Worm (Caenorhabditis elegans) whole organism, L4 larva: Measurements from ENCODE around the gene nstp-2.

Experiments
- D1046.2 ChIP-seq: fragments of 200-800 bp; sonication (Bioruptor generic); IDR thresholded peaks from 2 replicates; pipeline ENCODE4 v1.3.6; 2022; ENCODE audit warnings: missing genetic modification characterization, missing compliant biosample characterization
- F37D6.2 ChIP-seq: sonication (generic microtip); optimal IDR thresholded peaks from 2 replicates; lab custom pipeline; 2016; ENCODE audit warnings: mild to moderate bottlenecking, missing genetic modification characterization, missing compliant biosample characterization
- F44E2.7 ChIP-seq: fragments of 200-800 bp; sonication (Bioruptor generic); IDR thresholded peaks from 2 replicates; pipeline ENCODE4 v2.1.2; 2022; ENCODE audit warnings: missing genetic modification characterization, missing compliant biosample characterization
- F49E8.2 ChIP-seq: sonication (generic microtip); optimal IDR thresholded peaks from 2 replicates; lab custom pipeline; 2016; ENCODE audit warnings: missing compliant biosample characterization, mild to moderate bottlenecking, missing genetic modification characterization, borderline replicate concordance
- R02D3.7 ChIP-seq: fragments of 150-350 bp; sonication (generic microtip); optimal IDR thresholded peaks from 3 replicates; lab custom pipeline; 2014; ENCODE audit warnings: missing biosample characterization, missing genetic modification characterization
- Y105C5A.15 ChIP-seq: fragments of 200-800 bp; sonication (Bioruptor generic); IDR thresholded peaks from 2 replicates; pipeline ENCODE4 v1.3.6; 2022; ENCODE audit warnings: missing genetic modification characterization, missing compliant biosample characterization
- Y48G9A.11 ChIP-seq: fragments of 200-800 bp; sonication (Bioruptor generic); IDR thresholded peaks from 2 replicates; pipeline ENCODE4 v1.3.6; 2022; ENCODE audit warnings: missing genetic modification reagents, missing genetic modification characterization, missing compliant biosample characterization
- Y5F2A.4 ChIP-seq: fragments of 200-800 bp; sonication (Bioruptor generic); optimal IDR thresholded peaks from 2 replicates; lab custom pipeline; 2018; ENCODE audit warnings: mild to moderate bottlenecking, missing genetic modification characterization, missing compliant biosample characterization
- ZK337.2 ChIP-seq: fragments of 200-800 bp; sonication (Bioruptor generic); IDR thresholded peaks from 2 replicates; pipeline ENCODE4 v1.3.6; 2022; ENCODE audit warnings: missing genetic modification reagents, missing genetic modification characterization, missing compliant biosample characterization
- ZK546.5 ChIP-seq, 2 experiments: sonication (generic microtip); optimal IDR thresholded peaks; 2 replicates each; lab custom pipeline; 2017; ENCODE audit warnings: missing biosample characterization in 2 of 2, missing genetic modification characterization in 2 of 2
- ama-1 ChIP-seq: fragments of 150-350 bp; optimal IDR thresholded peaks from 2 replicates; lab custom pipeline; 2014; ENCODE audit warnings: inconsistent platforms, mixed read lengths
- ceh-20 ChIP-seq: fragments of 200-800 bp; sonication (Bioruptor generic); IDR thresholded peaks from 2 replicates; pipeline ENCODE4 v1.3.6; 2022; ENCODE audit warnings: missing genetic modification reagents, missing genetic modification characterization, missing compliant biosample characterization
- ceh-32 ChIP-seq: sonication (generic microtip); optimal IDR thresholded peaks from 2 replicates; lab custom pipeline; 2016; ENCODE audit warnings: mild to moderate bottlenecking, missing genetic modification characterization, missing compliant biosample characterization; ENCODE audit not compliant: poor library complexity
- ceh-62 ChIP-seq: sonication (generic microtip); optimal IDR thresholded peaks from 2 replicates; lab custom pipeline; 2017; ENCODE audit warnings: missing biosample characterization, missing genetic modification characterization
- ceh-82 ChIP-seq: sonication (generic microtip); optimal IDR thresholded peaks from 2 replicates; lab custom pipeline; 2017; ENCODE audit warnings: missing biosample characterization, missing genetic modification characterization
- ces-1 ChIP-seq: fragments of 150-350 bp; sonication (generic microtip); optimal IDR thresholded peaks from 4 replicates; lab custom pipeline; 2014; ENCODE audit warnings: missing biosample characterization, missing genetic modification reagents, missing genetic modification characterization
- cey-2 ChIP-seq: sonication (generic microtip); optimal IDR thresholded peaks from 3 replicates; lab custom pipeline; 2017; ENCODE audit warnings: missing genetic modification characterization, mild to moderate bottlenecking, missing compliant biosample characterization, antibody characterized with exemption, borderline replicate concordance; ENCODE audit not compliant: insufficient read depth
- daf-12 ChIP-seq: fragments of 150-350 bp; optimal IDR thresholded peaks from 2 replicates; lab custom pipeline; 2014; ENCODE audit warnings: missing biosample characterization, missing genetic modification reagents, missing genetic modification characterization
- daf-16 ChIP-seq, 3 experiments: sonication (generic microtip); optimal IDR thresholded peaks; 2 replicates each; lab custom pipeline; 2016 to 2017; ENCODE audit warnings: missing genetic modification characterization in 3 of 3, missing genetic modification reagents in 3 of 3, mild to moderate bottlenecking in 2 of 3, missing compliant biosample characterization in 2 of 3, missing biosample characterization in 1 of 3, moderate library complexity in 1 of 3
- daf-19 ChIP-seq: fragments of 200-800 bp; sonication (Bioruptor generic); conservative IDR thresholded peaks from 2 replicates; pipeline ENCODE4 v1.3.6; 2022; ENCODE audit warnings: missing genetic modification characterization, missing compliant biosample characterization
- daf-8 ChIP-seq: fragments of 200-800 bp; sonication (Bioruptor generic); IDR thresholded peaks from 2 replicates; pipeline ENCODE4 v1.3.6; 2022; ENCODE audit warnings: missing genetic modification characterization, missing compliant biosample characterization
- dmd-9 ChIP-seq: fragments of 200-800 bp; sonication (Bioruptor generic); IDR thresholded peaks from 2 replicates; pipeline ENCODE4 v1.3.6; 2022; ENCODE audit warnings: missing genetic modification reagents, missing genetic modification characterization, missing compliant biosample characterization
- duxl-1 ChIP-seq: sonication (generic microtip); optimal IDR thresholded peaks from 2 replicates; lab custom pipeline; 2016; ENCODE audit warnings: mild to moderate bottlenecking, missing genetic modification characterization, moderate library complexity, missing compliant biosample characterization; ENCODE audit not compliant: poor library complexity
- dve-1 ChIP-seq: sonication (generic microtip); optimal IDR thresholded peaks from 2 replicates; lab custom pipeline; 2017; ENCODE audit warnings: antibody characterized with exemption, mild to moderate bottlenecking, missing genetic modification characterization, missing compliant biosample characterization; ENCODE audit not compliant: insufficient read depth
- egl-27 ChIP-seq: sonication (generic microtip); optimal IDR thresholded peaks from 3 replicates; lab custom pipeline; 2017; ENCODE audit warnings: missing biosample characterization, missing genetic modification reagents, missing genetic modification characterization
- egl-43 ChIP-seq: fragments of 200-800 bp; sonication (Bioruptor generic); IDR thresholded peaks from 2 replicates; pipeline ENCODE4 v1.3.6; 2022; ENCODE audit warnings: missing genetic modification reagents, missing genetic modification characterization, missing compliant biosample characterization
- fkh-10 ChIP-seq: fragments of 150-350 bp; optimal IDR thresholded peaks from 2 replicates; lab custom pipeline; 2014; ENCODE audit warnings: missing biosample characterization, missing genetic modification reagents, missing genetic modification characterization
- fos-1 ChIP-seq: fragments of 150-350 bp; optimal IDR thresholded peaks from 2 replicates; lab custom pipeline; 2014; ENCODE audit warnings: missing biosample characterization, missing genetic modification characterization
- gei-8 ChIP-seq: fragments of 200-800 bp; sonication (Bioruptor generic); optimal IDR thresholded peaks from 2 replicates; lab custom pipeline; 2018; ENCODE audit warnings: mild to moderate bottlenecking, missing genetic modification characterization, missing compliant biosample characterization
- hif-1 ChIP-seq, 2 experiments: sonication (generic microtip); optimal IDR thresholded peaks; 2 replicates each; lab custom pipeline; 2016 to 2017; ENCODE audit warnings: missing compliant biosample characterization in 2 of 2, missing genetic modification characterization in 2 of 2, missing genetic modification reagents in 2 of 2, missing genotype in 2 of 2, mild to moderate bottlenecking in 1 of 2
- hlh-11 ChIP-seq: fragments of 200-800 bp; sonication (Bioruptor generic); optimal IDR thresholded peaks from 2 replicates; lab custom pipeline; 2018; ENCODE audit warnings: mild to moderate bottlenecking, missing genetic modification characterization, missing compliant biosample characterization
- lin-15B ChIP-seq: fragments of 150-350 bp; sonication (generic microtip); optimal IDR thresholded peaks from 3 replicates; lab custom pipeline; 2014; ENCODE audit warnings: missing biosample characterization, missing genetic modification characterization
- lin-29 ChIP-seq: fragments of 200-800 bp; sonication (Bioruptor generic); IDR thresholded peaks from 2 replicates; pipeline ENCODE4 v1.3.6; 2022; ENCODE audit warnings: missing genetic modification reagents, missing genetic modification characterization, missing compliant biosample characterization
- mdt-29 ChIP-seq: fragments of 200-800 bp; sonication (Bioruptor generic); IDR thresholded peaks from 2 replicates; pipeline ENCODE4 v1.3.6; 2022; ENCODE audit warnings: missing genetic modification reagents, missing genetic modification characterization, missing compliant biosample characterization
- mxl-3 ChIP-seq: fragments of 200-800 bp; sonication (Bioruptor generic); optimal IDR thresholded peaks from 2 replicates; lab custom pipeline; 2018; ENCODE audit warnings: mild to moderate bottlenecking, missing genetic modification characterization, missing compliant biosample characterization
- nhr-111 ChIP-seq: fragments of 200-800 bp; sonication (Bioruptor generic); optimal IDR thresholded peaks from 2 replicates; lab custom pipeline; 2018; ENCODE audit warnings: mild to moderate bottlenecking, missing genetic modification characterization, missing compliant biosample characterization
- nhr-237 ChIP-seq: sonication (generic microtip); optimal IDR thresholded peaks from 2 replicates; lab custom pipeline; 2017; ENCODE audit warnings: missing biosample characterization, missing genetic modification characterization
- nhr-48 ChIP-seq: sonication (generic microtip); optimal IDR thresholded peaks from 2 replicates; lab custom pipeline; 2016; ENCODE audit warnings: mild to moderate bottlenecking, missing genetic modification characterization, missing compliant biosample characterization
- pha-4 ChIP-seq, 2 experiments: fragments of 150-350 bp in 1 of 2; fragments of 200-800 bp in 1 of 2; sonication (Bioruptor generic) in 1 of 2; IDR thresholded peaks in 1 of 2; optimal IDR thresholded peaks in 1 of 2; 2 replicates each; pipeline versions ENCODE4 v1.3.6 to Lab custom; 2014 to 2022; ENCODE audit warnings: missing genetic modification characterization in 2 of 2, missing genetic modification reagents in 2 of 2, missing biosample characterization in 1 of 2, missing compliant biosample characterization in 1 of 2
- pqm-1 ChIP-seq: sonication (generic microtip); optimal IDR thresholded peaks from 2 replicates; lab custom pipeline; 2017; ENCODE audit warnings: missing biosample characterization, missing genetic modification characterization
- rbr-2 ChIP-seq: sonication (generic microtip); optimal IDR thresholded peaks from 2 replicates; lab custom pipeline; 2016; ENCODE audit warnings: missing genotype, missing genetic modification characterization, missing compliant biosample characterization
- saeg-2 ChIP-seq: fragments of 200-800 bp; sonication (Bioruptor generic); IDR thresholded peaks from 2 replicates; pipeline ENCODE4 v1.3.6; 2022; ENCODE audit warnings: missing genetic modification reagents, missing genetic modification characterization, missing compliant biosample characterization
- skn-1 ChIP-seq: fragments of 150-350 bp; optimal IDR thresholded peaks from 2 replicates; lab custom pipeline; 2014; ENCODE audit warnings: missing biosample characterization, missing genetic modification characterization
- snpc-1.2 ChIP-seq: fragments of 200-800 bp; sonication (Bioruptor generic); IDR thresholded peaks from 2 replicates; pipeline ENCODE4 v1.3.6; 2022; ENCODE audit warnings: missing genetic modification reagents, missing genetic modification characterization, missing compliant biosample characterization
- spr-1 ChIP-seq: sonication (generic microtip); optimal IDR thresholded peaks from 2 replicates; lab custom pipeline; 2016; ENCODE audit warnings: mild to moderate bottlenecking, missing genetic modification characterization, missing compliant biosample characterization
- tag-97 ChIP-seq: fragments of 200-800 bp; sonication (Bioruptor generic); IDR thresholded peaks from 2 replicates; pipeline ENCODE4 v1.3.6; 2022; ENCODE audit warnings: missing genetic modification characterization, missing compliant biosample characterization
- zag-1 ChIP-seq: fragments of 150-350 bp; optimal IDR thresholded peaks from 2 replicates; lab custom pipeline; 2014; ENCODE audit warnings: missing biosample characterization, missing genetic modification characterization
- zip-11 ChIP-seq: fragments of 200-800 bp; sonication (Bioruptor generic); IDR thresholded peaks from 2 replicates; pipeline ENCODE4 v1.3.6; 2022; ENCODE audit warnings: missing genetic modification characterization, missing compliant biosample characterization
- zip-2 ChIP-seq: fragments of 150-350 bp; optimal IDR thresholded peaks from 2 replicates; lab custom pipeline; 2014; ENCODE audit warnings: missing biosample characterization, missing genetic modification characterization
- ztf-11 ChIP-seq: fragments of 150-350 bp; optimal IDR thresholded peaks from 2 replicates; lab custom pipeline; 2014; ENCODE audit warnings: missing biosample characterization, missing genetic modification characterization
- ztf-7 ChIP-seq: fragments of 150-350 bp; optimal IDR thresholded peaks from 2 replicates; lab custom pipeline; 2014; ENCODE audit warnings: missing biosample characterization, missing genetic modification characterization

The nstp-2 gene

ce11 chrIV:6554865-6555264, 51.1 kb downstream of the nstp-2 start (continued):
- no peak for TF ChIP-seq fos-1 (tag; lab: Kevin White, UChicago)
- peak; percentile 48 for TF ChIP-seq ztf-7 (tag; lab: Kevin White, UChicago)
- no peak for TF ChIP-seq ZK337.2 (GFP tag; lab: Robert Waterston, UW)
- no peak for TF ChIP-seq snpc-1.2
- TF ChIP-seq cey-2 = no peak
- TF ChIP-seq dmd-9 (GFP tag; lab: Robert Waterston, UW) = no peak
- no peak for TF ChIP-seq F44E2.7 (GFP tag; lab: Robert Waterston, UW)
- no peak for TF ChIP-seq daf-12
- TF ChIP-seq zip-2 (tag; lab: Kevin White, UChicago) = no peak
- no peak for TF ChIP-seq F37D6.2
- TF ChIP-seq lin-15B = no peak
- TF ChIP-seq ceh-82 = no peak
- no peak for TF ChIP-seq F49E8.2 (tag; lab: Kevin White, UChicago)
- peak; percentile 88 for TF ChIP-seq dve-1
- TF ChIP-seq hif-1 (tag; optimal IDR thresholded peaks at IDR 0.05; lab: Kevin White, UChicago) = no peak
- no peak for TF ChIP-seq fkh-10 (GFP tag; lab: Kevin White, UChicago)
- TF ChIP-seq ceh-62 = no peak
- no peak for TF ChIP-seq R02D3.7 (tag; lab: Kevin White, UChicago)
- TF ChIP-seq ceh-20 (GFP tag; lab: Robert Waterston, UW) = no peak
- TF ChIP-seq D1046.2 (GFP tag; lab: Robert Waterston, UW) = no peak
- no peak for TF ChIP-seq zag-1
- no peak for TF ChIP-seq nhr-237 (tag; lab: Kevin White, UChicago)
- TF ChIP-seq mdt-29 (GFP tag; lab: Robert Waterston, UW) = no peak
- TF ChIP-seq lin-29 = no peak
- TF ChIP-seq Y105C5A.15 = no peak
- TF ChIP-seq skn-1 = peak; percentile 5
- no peak for TF ChIP-seq daf-16 (GFP tag; optimal IDR thresholded peaks at IDR 0.05; lab: Kevin White, UChicago)
- peak; percentile 66 for TF ChIP-seq daf-16 (tag; optimal IDR thresholded peaks at IDR 0.05; lab: Kevin White, UChicago)
- TF ChIP-seq Y48G9A.11 (GFP tag; lab: Robert Waterston, UW) = no peak
- TF ChIP-seq rbr-2 (tag; lab: Kevin White, UChicago) = no peak
- no peak for TF ChIP-seq spr-1 (tag; lab: Kevin White, UChicago)
- TF ChIP-seq mxl-3 (GFP tag; lab: Kevin White, UChicago) = peak; percentile 74
- no peak for TF ChIP-seq ztf-11 (tag; lab: Kevin White, UChicago)
- TF ChIP-seq daf-8 (GFP tag; lab: Robert Waterston, UW) = no peak
- TF ChIP-seq duxl-1 (tag; lab: Kevin White, UChicago) = no peak
- TF ChIP-seq egl-43 (GFP tag; lab: Robert Waterston, UW) = no peak
- TF ChIP-seq Y5F2A.4 (GFP tag; lab: Kevin White, UChicago) = no peak
- TF ChIP-seq nhr-111 (GFP tag; lab: Kevin White, UChicago) = no peak
- no peak for TF ChIP-seq zip-11 (GFP tag; lab: Robert Waterston, UW)
- peak; percentile 26 for TF ChIP-seq nhr-48 (tag; lab: Kevin White, UChicago)
- TF ChIP-seq pha-4 (GFP tag; IDR thresholded peaks at IDR 0.05; lab: Robert Waterston, UW) = peak; percentile 42; the same call in 1 of the 2 replicates
- TF ChIP-seq pha-4 (tag; optimal IDR thresholded peaks at IDR 0.05; lab: Kevin White, UChicago) = no peak
- peak; percentile 83 for TF ChIP-seq hlh-11 (tag; lab: Kevin White, UChicago)
- TF ChIP-seq tag-97 = no peak
- TF ChIP-seq pqm-1 (tag; lab: Kevin White, UChicago) = peak; percentile 95
- TF ChIP-seq saeg-2 = no peak
- no peak for TF ChIP-seq ceh-32 (tag; lab: Kevin White, UChicago)
- TF ChIP-seq egl-27 = no peak
- TF ChIP-seq ces-1 (GFP tag; lab: Kevin White, UChicago) = no peak
- no peak for TF ChIP-seq daf-19 (GFP tag; lab: Robert Waterston, UW)
- no peak for TF ChIP-seq ama-1 (lab: Kevin White, UChicago)
- no peak for TF ChIP-seq ZK546.5 (tag; optimal IDR thresholded peaks at IDR 0.05; lab: Kevin White, UChicago)
- TF ChIP-seq gei-8 = no peak
